Fruit fly (Drosophila melanogaster): Measurements from ENCODE around the gene numb.

numb gene

dm6 chr2L:9452959-9453358 lies 15.7 kb downstream of the numb start:
- TF ChIP-seq Pif1B (GFP tag; optimal IDR thresholded peaks at IDR 0.05), result no peak
- no peak for TF ChIP-seq CG9948 (tag; optimal IDR thresholded peaks at IDR 0.05)
- no peak for TF ChIP-seq fd96Ca (GFP tag; IDR thresholded peaks at IDR 0.05)
- no peak for TF ChIP-seq CG8159 (tag; optimal IDR thresholded peaks at IDR 0.05)
- TF ChIP-seq CG14655 (GFP tag; optimal IDR thresholded peaks at IDR 0.05), result no peak
- no peak for TF ChIP-seq CG32121 (GFP tag; IDR thresholded peaks at IDR 0.05)
- TF ChIP-seq CG10348 (GFP tag; IDR thresholded peaks at IDR 0.05), result no peak

dm6 chr2L:9454369-9455054 lies 17.2 kb downstream of the numb start:
- no peak for TF ChIP-seq rn (GFP tag; IDR thresholded peaks at IDR 0.05)
- no peak for TF ChIP-seq CG10348 (GFP tag; IDR thresholded peaks at IDR 0.05)
- TF ChIP-seq CG12605 (GFP tag; IDR thresholded peaks at IDR 0.05), result no peak
- no peak for TF ChIP-seq fd96Ca (GFP tag; IDR thresholded peaks at IDR 0.05)
- TF ChIP-seq CG9948 (tag; optimal IDR thresholded peaks at IDR 0.05), result no peak
- TF ChIP-seq CG34367 (tag; optimal IDR thresholded peaks at IDR 0.05), result no peak
- TF ChIP-seq CG15710 (tag; optimal IDR thresholded peaks at IDR 0.05), result no peak
- no peak for TF ChIP-seq Pif1B (GFP tag; optimal IDR thresholded peaks at IDR 0.05)
- TF ChIP-seq CG13204 (GFP tag; optimal IDR thresholded peaks at IDR 0.05), result no peak
- TF ChIP-seq Ets98B (GFP tag; IDR thresholded peaks at IDR 0.05), result no peak
- TF ChIP-seq Snoo (tag; optimal IDR thresholded peaks at IDR 0.05), result no peak

dm6 chr2L:9455157-9455556 lies 17.9 kb downstream of the numb start:
- TF ChIP-seq D1 (tag; optimal IDR thresholded peaks at IDR 0.05) (no peak), EcR (GFP tag; optimal IDR thresholded peaks at IDR 0.05) (no peak), Pif1A (GFP tag; optimal IDR thresholded peaks at IDR 0.05) (no peak), CG12605 (GFP tag; IDR thresholded peaks at IDR 0.05) (no peak), CG34367 (tag; optimal IDR thresholded peaks at IDR 0.05) (no peak), CG32121 (GFP tag; IDR thresholded peaks at IDR 0.05) (no peak), CG8301 (tag; optimal IDR thresholded peaks at IDR 0.05) (no peak), CG10348 (GFP tag; IDR thresholded peaks at IDR 0.05) (no peak), rn (GFP tag; IDR thresholded peaks at IDR 0.05) (no peak), gl (tag; optimal IDR thresholded peaks at IDR 0.05) (no peak), CG4496 (GFP tag; IDR thresholded peaks at IDR 0.05) (no peak), Snoo (tag; optimal IDR thresholded peaks at IDR 0.05) (no peak), CG9948 (tag; optimal IDR thresholded peaks at IDR 0.05) (no peak), Ets98B (GFP tag; IDR thresholded peaks at IDR 0.05) (no peak), CG17806 (tag; optimal IDR thresholded peaks at IDR 0.05) (no peak), CG13204 (GFP tag; optimal IDR thresholded peaks at IDR 0.05) (no peak), CG8159 (tag; optimal IDR thresholded peaks at IDR 0.05) (no peak), fd96Ca (GFP tag; IDR thresholded peaks at IDR 0.05) (no peak)

dm6 chr2L:9457456-9457855 lies 20.2 kb downstream of the numb start:
- no peak for TF ChIP-seq CG15710 (tag; optimal IDR thresholded peaks at IDR 0.05)
- TF ChIP-seq CG8159 (tag; optimal IDR thresholded peaks at IDR 0.05), result no peak
- TF ChIP-seq Ets98B (GFP tag; IDR thresholded peaks at IDR 0.05), result no peak

- TF ChIP-seq EcR (GFP tag; optimal IDR thresholded peaks at IDR 0.05) (peak; percentile 91), CG15710 (tag; optimal IDR thresholded peaks at IDR 0.05) (no peak)
These were observed 20.6 kb downstream of the numb start for dm6 chr2L:9457865-9458264.

dm6 chr2L:9459372-9460091 lies 22.3 kb downstream of the numb start:
- TF ChIP-seq EcR (GFP tag; optimal IDR thresholded peaks at IDR 0.05) (peak; percentile 17), CG32121 (GFP tag; IDR thresholded peaks at IDR 0.05) (no peak)

dm6 chr2L:9460092-9460473 lies 22.8 kb downstream of the numb start:
- TF ChIP-seq Pif1B (GFP tag; optimal IDR thresholded peaks at IDR 0.05), result no peak

- no peak for TF ChIP-seq fd96Ca (GFP tag; IDR thresholded peaks at IDR 0.05)
- TF ChIP-seq Snoo (tag; optimal IDR thresholded peaks at IDR 0.05), result no peak
These were observed 27.3 kb downstream of the numb start for dm6 chr2L:9464455-9465063.
